Fruit fly (Drosophila melanogaster): ENCODE results near the gene PDZ-GEF.

DNA sequence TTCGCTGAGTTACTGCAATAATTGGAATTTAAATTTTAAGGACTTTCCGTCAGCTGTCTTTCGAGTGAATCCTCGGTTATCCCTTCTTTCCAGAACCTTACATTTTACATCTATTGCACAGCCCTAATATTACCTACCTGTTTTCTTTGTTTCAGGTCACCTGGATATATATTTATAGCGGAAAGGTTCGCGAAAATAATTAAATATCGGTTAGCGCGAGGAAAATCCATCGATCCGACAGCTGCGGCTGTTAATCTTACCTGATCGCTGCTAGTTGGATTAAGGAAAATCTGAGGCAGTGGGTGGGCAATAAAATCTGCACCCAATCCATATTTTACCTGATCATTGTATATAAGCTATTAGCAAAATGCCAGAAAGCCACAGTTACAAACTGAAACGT, 49.6 kb downstream of the PDZ-GEF start:
- no peak for TF ChIP-seq psq (optimal IDR thresholded peaks at IDR 0.05)
- no peak for TF ChIP-seq pan (optimal IDR thresholded peaks at IDR 0.05)
- no peak for TF ChIP-seq Dll (optimal IDR thresholded peaks at IDR 0.05)
- TF ChIP-seq CG8478 (optimal IDR thresholded peaks at IDR 0.05), result no peak
- TF ChIP-seq EcR (GFP tag; optimal IDR thresholded peaks at IDR 0.05), result no peak
